Worm (Caenorhabditis elegans) whole organism, L1 larva: ENCODE measurements around the gene K02E7.1.

Experiments
- aha-1 ChIP-seq: fragments of 150-350 bp; optimal IDR thresholded peaks from 2 replicates; lab custom pipeline; 2014; ENCODE audit warnings: missing biosample characterization, missing genetic modification characterization
- dsc-1 ChIP-seq: sonication (generic microtip); optimal IDR thresholded peaks from 2 replicates; lab custom pipeline; 2016; ENCODE audit warnings: mild to moderate bottlenecking, missing genetic modification characterization, missing compliant biosample characterization
- lin-39 ChIP-seq: fragments of 150-350 bp; optimal IDR thresholded peaks from 2 replicates; lab custom pipeline; 2014; ENCODE audit warnings: missing biosample characterization, missing genetic modification reagents, missing genetic modification characterization
- mdl-1 ChIP-seq, 2 experiments: fragments of 150-350 bp; optimal IDR thresholded peaks; 2 replicates each; lab custom pipeline; 2014 to 2017; ENCODE audit warnings: missing biosample characterization in 2 of 2, missing genetic modification characterization in 2 of 2, inconsistent platforms in 1 of 2
- mep-1 ChIP-seq: fragments of 150-350 bp; optimal IDR thresholded peaks from 2 replicates; lab custom pipeline; 2014; ENCODE audit warnings: missing biosample characterization, missing genetic modification characterization
- nhr-76 ChIP-seq: sonication (generic microtip); optimal IDR thresholded peaks from 2 replicates; lab custom pipeline; 2017; ENCODE audit warnings: missing biosample characterization, missing genetic modification characterization
- nhr-77 ChIP-seq: fragments of 150-350 bp; optimal IDR thresholded peaks from 2 replicates; lab custom pipeline; 2014; ENCODE audit warnings: missing biosample characterization, missing genetic modification characterization
- nhr-84 ChIP-seq: sonication (generic microtip); optimal IDR thresholded peaks from 2 replicates; lab custom pipeline; 2017; ENCODE audit warnings: missing biosample characterization, missing genetic modification characterization
- zag-1 ChIP-seq: fragments of 150-350 bp; optimal IDR thresholded peaks from 2 replicates; lab custom pipeline; 2014; ENCODE audit warnings: missing biosample characterization, missing genetic modification characterization

DNA sequence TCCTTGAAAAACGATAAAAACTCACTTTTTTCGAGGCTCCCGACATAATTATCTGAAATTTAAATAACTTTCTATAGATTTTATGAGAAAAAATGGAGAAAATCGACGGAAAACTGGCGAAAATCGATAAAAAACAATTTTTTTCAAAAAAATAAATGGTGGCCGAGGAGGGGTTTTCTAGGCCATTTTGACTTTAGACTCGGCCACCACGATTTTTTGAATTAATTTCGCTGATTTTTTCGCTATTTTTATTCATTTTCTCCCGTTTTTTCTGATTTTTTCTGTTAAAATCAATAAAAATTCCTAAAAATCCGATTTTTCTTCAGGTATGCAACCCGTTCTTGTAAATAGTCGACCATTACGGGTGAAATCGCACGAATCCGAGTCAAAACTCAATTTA, 40.2 kb downstream of the K02E7.1 start, which contains the start of the genes sut-1 and eri-3:
- no peak for TF ChIP-seq mdl-1 (tag; optimal IDR thresholded peaks at IDR 0.05; lab: Kevin White, UChicago)
- TF ChIP-seq zag-1 (tag; lab: Kevin White, UChicago) = no peak
- peak; percentile 1 for TF ChIP-seq mep-1 (tag; lab: Kevin White, UChicago)
- no peak for TF ChIP-seq nhr-77 (tag; lab: Kevin White, UChicago)
- no peak for TF ChIP-seq nhr-84 (tag; lab: Kevin White, UChicago)
- TF ChIP-seq nhr-76 (tag; lab: Kevin White, UChicago) = no peak
- no peak for TF ChIP-seq aha-1 (tag; lab: Kevin White, UChicago)
- no peak for TF ChIP-seq lin-39 (tag; lab: Kevin White, UChicago)
- no peak for TF ChIP-seq dsc-1 (tag; lab: Kevin White, UChicago)
